Fruit fly (Drosophila melanogaster) whole organism, prepupa: ENCODE measurements around the gene TfIIEbeta.

ENCODE experiments used
- Blimp-1 ChIP-seq: fragments of 200-800 bp; sonication (Bioruptor generic); optimal IDR thresholded peaks from 3 replicates; lab custom pipeline; 2017; ENCODE audit warnings: missing biosample characterization, missing genetic modification characterization, mild to moderate bottlenecking, moderate library complexity, missing genetic modification reagents
- CG10669 ChIP-seq: fragments of 200-800 bp; sonication (Bioruptor generic); optimal IDR thresholded peaks from 3 replicates; lab custom pipeline; 2018; ENCODE audit warnings: missing biosample characterization, mild to moderate bottlenecking, missing genetic modification characterization, moderate library complexity
- CG11294 ChIP-seq: fragments of 200-800 bp; sonication (Bioruptor generic); IDR thresholded peaks from 2 replicates; pipeline ENCODE4 v1.3.6; 2022; ENCODE audit warnings: missing biosample characterization, missing genetic modification characterization
- CG11762 ChIP-seq: fragments of 200-800 bp; sonication (Bioruptor generic); optimal IDR thresholded peaks from 3 replicates; lab custom pipeline; 2016; ENCODE audit warnings: missing biosample characterization, missing genetic modification characterization; ENCODE audit not compliant: insufficient read depth
- CG15336 ChIP-seq: fragments of 200-800 bp; sonication (Bioruptor generic); IDR thresholded peaks from 2 replicates; pipeline ENCODE4 v1.3.6; 2022; ENCODE audit warnings: missing biosample characterization, missing genetic modification characterization
- CG1621 ChIP-seq: fragments of 200-800 bp; sonication (Bioruptor generic); optimal IDR thresholded peaks from 3 replicates; lab custom pipeline; 2018; ENCODE audit warnings: missing biosample characterization, mild to moderate bottlenecking, missing genetic modification characterization
- CG3032 ChIP-seq: fragments of 200-800 bp; optimal IDR thresholded peaks from 2 replicates; lab custom pipeline; 2019; ENCODE audit warnings: missing biosample characterization, mild to moderate bottlenecking, missing genetic modification characterization, moderate library complexity
- CG31627 ChIP-seq: fragments of 200-800 bp; sonication (Bioruptor generic); optimal IDR thresholded peaks from 3 replicates; lab custom pipeline; 2016; ENCODE audit warnings: missing biosample characterization, missing genetic modification characterization
- CG32006 ChIP-seq: fragments of 200-800 bp; sonication (Bioruptor generic); optimal IDR thresholded peaks from 3 replicates; lab custom pipeline; 2017; ENCODE audit warnings: missing biosample characterization, mild to moderate bottlenecking, missing genetic modification characterization
- CG6163 ChIP-seq: fragments of 200-800 bp; sonication (Bioruptor generic); IDR thresholded peaks from 3 replicates; pipeline ENCODE4 v1.3.6; 2022; ENCODE audit warnings: missing biosample characterization, missing genetic modification characterization
- CG6276 ChIP-seq: fragments of 200-800 bp; sonication (Bioruptor generic); optimal IDR thresholded peaks from 2 replicates; lab custom pipeline; 2017; ENCODE audit warnings: missing biosample characterization, mild to moderate bottlenecking, missing genetic modification characterization
- CG6792 ChIP-seq: fragments of 200-800 bp; sonication (Bioruptor generic); optimal IDR thresholded peaks from 3 replicates; lab custom pipeline; 2016; ENCODE audit warnings: missing biosample characterization, missing genetic modification characterization
- CG6808 ChIP-seq: fragments of 200-800 bp; sonication (Bioruptor generic); optimal IDR thresholded peaks from 3 replicates; lab custom pipeline; 2017; ENCODE audit warnings: missing biosample characterization, missing genetic modification characterization, mild to moderate bottlenecking, moderate library complexity, missing genetic modification reagents
- CG6854 ChIP-seq: fragments of 200-800 bp; sonication (Bioruptor generic); optimal IDR thresholded peaks from 2 replicates; lab custom pipeline; 2017; ENCODE audit warnings: missing biosample characterization, mild to moderate bottlenecking, missing genetic modification characterization
- CG8119 ChIP-seq: fragments of 200-800 bp; sonication (Bioruptor generic); IDR thresholded peaks from 3 replicates; pipeline ENCODE4 v1.3.6; 2022; ENCODE audit warnings: missing biosample characterization, missing genetic modification characterization
- CG8319 ChIP-seq: fragments of 200-800 bp; sonication (Bioruptor generic); optimal IDR thresholded peaks from 3 replicates; lab custom pipeline; 2016; ENCODE audit warnings: missing biosample characterization, missing genetic modification characterization
- CG9139 ChIP-seq: fragments of 200-800 bp; sonication (Bioruptor generic); optimal IDR thresholded peaks from 3 replicates; lab custom pipeline; 2017; ENCODE audit warnings: missing biosample characterization, mild to moderate bottlenecking, missing genetic modification characterization
- Eip75B ChIP-seq: fragments of 200-800 bp; sonication (Bioruptor generic); optimal IDR thresholded peaks from 3 replicates; lab custom pipeline; 2016; ENCODE audit warnings: missing biosample characterization, missing genetic modification characterization
- Eip78C ChIP-seq: fragments of 200-800 bp; sonication (Bioruptor generic); peaks from one replicate; lab custom pipeline; 2016; ENCODE audit warnings: missing biosample characterization, missing genetic modification characterization
- Eip93F ChIP-seq: fragments of 200-800 bp; sonication (Bioruptor generic); optimal IDR thresholded peaks from 2 replicates; lab custom pipeline; 2016; ENCODE audit warnings: missing biosample characterization, mild to moderate bottlenecking, missing genetic modification characterization
- Gug ChIP-seq: fragments of 200-800 bp; sonication (Bioruptor generic); IDR thresholded peaks from 2 replicates; pipeline ENCODE4 v1.3.6; 2022; ENCODE audit warnings: missing biosample characterization, missing genetic modification characterization
- Hr39 ChIP-seq: fragments of 200-800 bp; sonication (Bioruptor generic); optimal IDR thresholded peaks from 2 replicates; lab custom pipeline; 2016; ENCODE audit warnings: missing biosample characterization, missing genetic modification characterization
- Hr4 ChIP-seq: fragments of 200-800 bp; sonication (Bioruptor generic); optimal IDR thresholded peaks from 3 replicates; lab custom pipeline; 2016; ENCODE audit warnings: missing biosample characterization, missing genetic modification characterization
- OdsH ChIP-seq: fragments of 200-800 bp; sonication (Bioruptor generic); optimal IDR thresholded peaks from 3 replicates; lab custom pipeline; 2016; ENCODE audit warnings: missing biosample characterization, missing genetic modification characterization
- Smox ChIP-seq: fragments of 200-800 bp; sonication (Bioruptor generic); optimal IDR thresholded peaks from 3 replicates; lab custom pipeline; 2016; ENCODE audit warnings: missing biosample characterization, missing genetic modification characterization
- Sox102F ChIP-seq: fragments of 200-800 bp; sonication (Bioruptor generic); optimal IDR thresholded peaks from 2 replicates; lab custom pipeline; 2016; ENCODE audit warnings: missing biosample characterization, mild to moderate bottlenecking, missing genetic modification characterization
- Sox14 ChIP-seq: fragments of 200-800 bp; sonication (Bioruptor generic); optimal IDR thresholded peaks from 3 replicates; lab custom pipeline; 2016; ENCODE audit warnings: missing biosample characterization, missing genetic modification characterization
- Sox15 ChIP-seq: fragments of 200-800 bp; sonication (Bioruptor generic); optimal IDR thresholded peaks from 3 replicates; lab custom pipeline; 2016; ENCODE audit warnings: missing biosample characterization, missing genetic modification characterization
- acj6 ChIP-seq: fragments of 200-800 bp; sonication (Bioruptor generic); optimal IDR thresholded peaks from 3 replicates; lab custom pipeline; 2016; ENCODE audit warnings: missing biosample characterization, missing genetic modification characterization
- eg ChIP-seq: fragments of 200-800 bp; sonication (Bioruptor generic); IDR thresholded peaks from 3 replicates; pipeline ENCODE4 v1.3.6; 2022; ENCODE audit warnings: missing biosample characterization, missing genetic modification characterization
- esn ChIP-seq: fragments of 200-800 bp; sonication (Bioruptor generic); optimal IDR thresholded peaks from 2 replicates; lab custom pipeline; 2016; ENCODE audit warnings: missing biosample characterization, mild to moderate bottlenecking, missing genetic modification characterization, moderate library complexity
- fd59A ChIP-seq: fragments of 200-800 bp; sonication (Bioruptor generic); optimal IDR thresholded peaks from 2 replicates; lab custom pipeline; 2017; ENCODE audit warnings: missing biosample characterization, mild to moderate bottlenecking, missing genetic modification characterization, missing genetic modification reagents
- fd85E ChIP-seq: fragments of 200-800 bp; sonication (Bioruptor generic); optimal IDR thresholded peaks from 3 replicates; lab custom pipeline; 2016; ENCODE audit warnings: missing biosample characterization, missing genetic modification characterization
- fkh ChIP-seq: fragments of 200-800 bp; sonication (Bioruptor generic); optimal IDR thresholded peaks from 3 replicates; lab custom pipeline; 2017; ENCODE audit warnings: missing biosample characterization, mild to moderate bottlenecking, missing genetic modification characterization, moderate library complexity
- lz ChIP-seq: fragments of 200-800 bp; sonication (Bioruptor generic); optimal IDR thresholded peaks from 3 replicates; lab custom pipeline; 2016; ENCODE audit warnings: missing biosample characterization, missing genetic modification characterization
- net ChIP-seq: fragments of 200-800 bp; sonication (Bioruptor generic); optimal IDR thresholded peaks from 3 replicates; lab custom pipeline; 2016; ENCODE audit warnings: missing biosample characterization, missing genetic modification characterization
- spab ChIP-seq: fragments of 200-800 bp; sonication (Bioruptor generic); optimal IDR thresholded peaks from 2 replicates; lab custom pipeline; 2017; ENCODE audit warnings: missing biosample characterization, mild to moderate bottlenecking, missing genetic modification characterization, missing genetic modification reagents
- ss ChIP-seq, 2 experiments: fragments of 200-800 bp; sonication (Bioruptor generic); optimal IDR thresholded peaks; 2 replicates in 1 of 2; 3 replicates in 1 of 2; lab custom pipeline; 2017 to 2018; ENCODE audit warnings: mild to moderate bottlenecking in 2 of 2, missing biosample characterization in 2 of 2, missing genetic modification characterization in 2 of 2, moderate library complexity in 1 of 2
- svp ChIP-seq: fragments of 200-800 bp; sonication (Bioruptor generic); peaks from one replicate; lab custom pipeline; 2016; ENCODE audit warnings: missing biosample characterization, missing genetic modification characterization
- topi ChIP-seq: fragments of 200-800 bp; sonication (Bioruptor generic); optimal IDR thresholded peaks from 3 replicates; lab custom pipeline; 2016; ENCODE audit warnings: missing biosample characterization, missing genetic modification characterization

The TfIIEbeta gene

DNA sequence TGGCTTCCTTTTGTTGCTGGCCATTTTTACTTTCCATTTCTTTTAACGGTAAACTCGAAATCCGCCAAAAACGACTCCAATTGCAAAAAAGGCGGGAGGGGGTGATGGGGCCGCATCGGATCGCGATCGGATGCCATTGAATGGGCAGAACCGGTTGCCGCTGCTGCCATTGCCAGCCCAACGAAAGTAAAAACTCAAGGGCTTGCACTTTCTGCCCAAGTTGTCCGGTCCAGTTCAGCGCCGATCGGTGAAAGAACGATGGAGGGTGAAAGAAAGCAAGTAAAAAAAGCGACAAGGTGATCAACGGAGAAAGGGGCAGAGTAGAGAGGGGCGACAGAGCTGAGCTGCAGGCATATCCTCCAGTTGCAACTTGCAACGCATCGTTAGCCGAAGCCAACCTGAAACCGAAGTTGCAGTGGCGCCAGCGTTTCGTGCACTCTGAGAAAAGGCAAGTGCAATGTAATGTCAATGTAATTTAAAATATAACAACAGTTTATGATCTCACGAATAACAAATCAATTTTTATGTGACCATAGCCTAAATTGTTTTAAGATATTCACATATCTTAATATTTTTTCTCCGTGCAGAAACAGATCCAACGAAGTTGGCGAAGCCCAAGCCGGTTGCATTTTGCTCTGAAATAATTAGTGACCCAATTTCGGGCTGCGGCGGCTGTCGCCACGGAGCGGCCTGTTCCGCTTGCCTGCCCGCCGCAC is 17.6 kb downstream of the TfIIEbeta start (continued):
- TF ChIP-seq CG6792 (GFP tag; lab: Kevin White, UChicago) (peak; percentile 86), Sox15 (GFP tag; lab: Kevin White, UChicago) (peak; percentile 47), CG8319 (GFP tag; lab: Kevin White, UChicago) (peak; percentile 70), topi (peak; percentile 87), svp (GFP tag; lab: Kevin White, UChicago) (peak; percentile 93), fd59A (GFP tag; lab: Kevin White, UChicago) (peak; percentile 59), CG10669 (peak; percentile 79), fd85E (GFP tag; lab: Kevin White, UChicago) (no peak), spab (peak; percentile 69), Sox102F (GFP tag; lab: Kevin White, UChicago) (peak; percentile 81), OdsH (peak; percentile 88), Hr39 (GFP tag; lab: Kevin White, UChicago) (peak; percentile 89), CG3032 (tag; lab: Kevin White, UChicago) (peak; percentile 64), CG6276 (peak; percentile 92), CG6163 (GFP tag; lab: Robert Waterston, UW) (peak; percentile 96), CG11762 (GFP tag; lab: Kevin White, UChicago) (peak; percentile 76), Gug (GFP tag; lab: Robert Waterston, UW) (peak; percentile 84), ss (GFP tag; optimal IDR thresholded peaks at IDR 0.05; lab: Kevin White, UChicago) (peak; percentile 53 to 80), Eip93F (peak; percentile 58), esn (GFP tag; lab: Kevin White, UChicago) (peak; percentile 90), CG32006 (GFP tag; lab: Kevin White, UChicago) (peak; percentile 93), fkh (GFP tag; lab: Kevin White, UChicago) (no peak), net (peak; percentile 91), CG6808 (peak; percentile 50), CG6854 (GFP tag; lab: Kevin White, UChicago) (peak; percentile 92), lz (GFP tag; lab: Kevin White, UChicago) (peak; percentile 88), eg (GFP tag; lab: Robert Waterston, UW) (peak; percentile 96), Smox (peak; percentile 90), CG1621 (tag; lab: Kevin White, UChicago) (peak; percentile 63), CG31627 (GFP tag; lab: Kevin White, UChicago) (peak; percentile 87), CG11294 (GFP tag; lab: Robert Waterston, UW) (peak; percentile 82)
- TF ChIP-seq, all 60 proteins: peak for 58

- TF ChIP-seq fd85E (GFP tag; lab: Kevin White, UChicago) (no peak), Blimp-1 (GFP tag; lab: Kevin White, UChicago) (peak; percentile 98), CG6854 (GFP tag; lab: Kevin White, UChicago) (peak; percentile 94), esn (GFP tag; lab: Kevin White, UChicago) (peak; percentile 1), Eip75B (GFP tag; lab: Kevin White, UChicago) (peak; percentile 14), eg (GFP tag; lab: Robert Waterston, UW) (no peak), net (no peak), Eip93F (no peak), CG10669 (no peak), Eip78C (GFP tag; lab: Kevin White, UChicago) (peak; percentile 61), CG1621 (tag; lab: Kevin White, UChicago) (no peak)
Observed at dm6 chr3L:4307691-4308383, 21.0 kb downstream of the TfIIEbeta start, which contains the start of gene dyl. Gene dyl, minus strand, starts transcription at chr3L:4307718.

DNA sequence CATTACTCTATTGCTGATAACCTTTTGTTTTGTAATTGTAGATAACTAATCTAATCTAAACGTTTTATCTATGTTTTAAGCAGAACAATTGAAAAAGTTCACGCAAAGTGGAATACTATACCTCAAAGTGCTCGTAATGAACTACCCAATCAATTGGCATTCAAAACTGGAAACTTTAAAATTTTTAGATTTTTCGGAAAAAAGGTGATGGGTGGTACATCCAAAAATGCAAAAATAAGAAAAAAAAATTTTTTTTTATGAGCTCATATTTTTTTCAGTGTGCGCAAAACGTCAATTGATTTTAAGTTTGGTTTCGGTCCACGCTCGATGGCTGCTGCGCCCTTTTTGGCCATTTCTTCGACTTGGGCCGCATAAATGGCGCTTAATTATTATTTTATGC is 23.8 kb downstream of the TfIIEbeta start:
- TF ChIP-seq CG32006 (GFP tag; lab: Kevin White, UChicago) (peak; percentile 41), CG9139 (no peak), CG11762 (GFP tag; lab: Kevin White, UChicago) (no peak), Sox14 (no peak), CG6276 (no peak), CG15336 (GFP tag; lab: Robert Waterston, UW) (peak; percentile 46), OdsH (peak; percentile 35), Hr4 (GFP tag; lab: Kevin White, UChicago) (peak; percentile 61), CG11294 (GFP tag; lab: Robert Waterston, UW) (no peak), Eip78C (GFP tag; lab: Kevin White, UChicago) (peak; percentile 75), acj6 (GFP tag; lab: Kevin White, UChicago) (peak; percentile 31), fd85E (GFP tag; lab: Kevin White, UChicago) (no peak), CG6854 (GFP tag; lab: Kevin White, UChicago) (no peak), CG8119 (no peak), Hr39 (GFP tag; lab: Kevin White, UChicago) (no peak), CG1621 (tag; lab: Kevin White, UChicago) (no peak)
